Worm (Caenorhabditis elegans) whole organism, L4 larva: ENCODE data around the gene C27C12.1.

Experiments
- D1046.2 ChIP-seq: fragments of 200-800 bp; sonication (Bioruptor generic); IDR thresholded peaks from 2 replicates; pipeline ENCODE4 v1.3.6; 2022; ENCODE audit warnings: missing genetic modification characterization, missing compliant biosample characterization
- F10B5.3 ChIP-seq: sonication (generic microtip); optimal IDR thresholded peaks from 2 replicates; lab custom pipeline; 2016; ENCODE audit warnings: mild to moderate bottlenecking, missing genetic modification characterization, missing compliant biosample characterization
- F37D6.2 ChIP-seq: sonication (generic microtip); optimal IDR thresholded peaks from 2 replicates; lab custom pipeline; 2016; ENCODE audit warnings: mild to moderate bottlenecking, missing genetic modification characterization, missing compliant biosample characterization
- R02D3.7 ChIP-seq: fragments of 150-350 bp; sonication (generic microtip); optimal IDR thresholded peaks from 3 replicates; lab custom pipeline; 2014; ENCODE audit warnings: missing biosample characterization, missing genetic modification characterization
- Y105C5A.15 ChIP-seq: fragments of 200-800 bp; sonication (Bioruptor generic); IDR thresholded peaks from 2 replicates; pipeline ENCODE4 v1.3.6; 2022; ENCODE audit warnings: missing genetic modification characterization, missing compliant biosample characterization
- Y5F2A.4 ChIP-seq: fragments of 200-800 bp; sonication (Bioruptor generic); optimal IDR thresholded peaks from 2 replicates; lab custom pipeline; 2018; ENCODE audit warnings: mild to moderate bottlenecking, missing genetic modification characterization, missing compliant biosample characterization
- Y75B8A.6 ChIP-seq: fragments of 200-800 bp; sonication (Bioruptor generic); IDR thresholded peaks from 2 replicates; pipeline ENCODE4 v1.3.6; 2022; ENCODE audit warnings: missing genetic modification reagents, missing genetic modification characterization, missing compliant biosample characterization
- ZK337.2 ChIP-seq: fragments of 200-800 bp; sonication (Bioruptor generic); IDR thresholded peaks from 2 replicates; pipeline ENCODE4 v1.3.6; 2022; ENCODE audit warnings: missing genetic modification reagents, missing genetic modification characterization, missing compliant biosample characterization
- aha-1 ChIP-seq: fragments of 150-350 bp; peaks from one replicate; lab custom pipeline; 2014; ENCODE audit warnings: missing biosample characterization, missing genetic modification characterization
- arid-1 ChIP-seq: fragments of 200-800 bp; sonication (Bioruptor generic); conservative IDR thresholded peaks from 2 replicates; pipeline ENCODE4 v1.3.6; 2022; ENCODE audit warnings: missing genetic modification reagents, missing genetic modification characterization, missing compliant biosample characterization
- attf-4 ChIP-seq: sonication (generic microtip); optimal IDR thresholded peaks from 3 replicates; lab custom pipeline; 2017; ENCODE audit warnings: missing biosample characterization, missing genetic modification characterization
- ceh-32 ChIP-seq: sonication (generic microtip); optimal IDR thresholded peaks from 2 replicates; lab custom pipeline; 2016; ENCODE audit warnings: mild to moderate bottlenecking, missing genetic modification characterization, missing compliant biosample characterization; ENCODE audit not compliant: poor library complexity
- ceh-62 ChIP-seq: sonication (generic microtip); optimal IDR thresholded peaks from 2 replicates; lab custom pipeline; 2017; ENCODE audit warnings: missing biosample characterization, missing genetic modification characterization
- ceh-82 ChIP-seq: sonication (generic microtip); optimal IDR thresholded peaks from 2 replicates; lab custom pipeline; 2017; ENCODE audit warnings: missing biosample characterization, missing genetic modification characterization
- cey-2 ChIP-seq: sonication (generic microtip); optimal IDR thresholded peaks from 3 replicates; lab custom pipeline; 2017; ENCODE audit warnings: missing genetic modification characterization, mild to moderate bottlenecking, missing compliant biosample characterization, antibody characterized with exemption, borderline replicate concordance; ENCODE audit not compliant: insufficient read depth
- daf-16 ChIP-seq, 3 experiments: sonication (generic microtip); optimal IDR thresholded peaks; 2 replicates each; lab custom pipeline; 2016 to 2017; ENCODE audit warnings: missing genetic modification characterization in 3 of 3, missing genetic modification reagents in 3 of 3, mild to moderate bottlenecking in 2 of 3, missing compliant biosample characterization in 2 of 3, missing biosample characterization in 1 of 3, moderate library complexity in 1 of 3
- daf-19 ChIP-seq: fragments of 200-800 bp; sonication (Bioruptor generic); conservative IDR thresholded peaks from 2 replicates; pipeline ENCODE4 v1.3.6; 2022; ENCODE audit warnings: missing genetic modification characterization, missing compliant biosample characterization
- dmd-6 ChIP-seq: fragments of 200-800 bp; sonication (Bioruptor generic); IDR thresholded peaks from 2 replicates; pipeline ENCODE4 v1.3.6; 2022; ENCODE audit warnings: missing genetic modification reagents, missing genetic modification characterization, missing compliant biosample characterization
- dmd-8 ChIP-seq: fragments of 200-800 bp; sonication (Bioruptor generic); IDR thresholded peaks from 2 replicates; pipeline ENCODE4 v1.3.6; 2022; ENCODE audit warnings: missing genetic modification characterization, missing compliant biosample characterization
- dmd-9 ChIP-seq: fragments of 200-800 bp; sonication (Bioruptor generic); IDR thresholded peaks from 2 replicates; pipeline ENCODE4 v1.3.6; 2022; ENCODE audit warnings: missing genetic modification reagents, missing genetic modification characterization, missing compliant biosample characterization
- egl-27 ChIP-seq: sonication (generic microtip); optimal IDR thresholded peaks from 3 replicates; lab custom pipeline; 2017; ENCODE audit warnings: missing biosample characterization, missing genetic modification reagents, missing genetic modification characterization
- egl-43 ChIP-seq: fragments of 200-800 bp; sonication (Bioruptor generic); IDR thresholded peaks from 2 replicates; pipeline ENCODE4 v1.3.6; 2022; ENCODE audit warnings: missing genetic modification reagents, missing genetic modification characterization, missing compliant biosample characterization
- fos-1 ChIP-seq: fragments of 150-350 bp; optimal IDR thresholded peaks from 2 replicates; lab custom pipeline; 2014; ENCODE audit warnings: missing biosample characterization, missing genetic modification characterization
- gei-8 ChIP-seq: fragments of 200-800 bp; sonication (Bioruptor generic); optimal IDR thresholded peaks from 2 replicates; lab custom pipeline; 2018; ENCODE audit warnings: mild to moderate bottlenecking, missing genetic modification characterization, missing compliant biosample characterization
- hif-1 ChIP-seq, 2 experiments: sonication (generic microtip); optimal IDR thresholded peaks; 2 replicates each; lab custom pipeline; 2016 to 2017; ENCODE audit warnings: missing compliant biosample characterization in 2 of 2, missing genetic modification characterization in 2 of 2, missing genetic modification reagents in 2 of 2, missing genotype in 2 of 2, mild to moderate bottlenecking in 1 of 2
- madf-5 ChIP-seq, 2 experiments: fragments of 200-800 bp; sonication (Bioruptor generic); IDR thresholded peaks; 2 replicates each; pipeline ENCODE4 v1.3.6; 2022; ENCODE audit warnings: missing compliant biosample characterization in 2 of 2, missing genetic modification characterization in 2 of 2
- mes-2 ChIP-seq: sonication (generic microtip); optimal IDR thresholded peaks from 2 replicates; lab custom pipeline; 2016; ENCODE audit warnings: missing genotype, mild to moderate bottlenecking, missing genetic modification characterization, missing compliant biosample characterization; ENCODE audit not compliant: poor library complexity, severe bottlenecking
- nhr-111 ChIP-seq: fragments of 200-800 bp; sonication (Bioruptor generic); optimal IDR thresholded peaks from 2 replicates; lab custom pipeline; 2018; ENCODE audit warnings: mild to moderate bottlenecking, missing genetic modification characterization, missing compliant biosample characterization
- nhr-237 ChIP-seq: sonication (generic microtip); optimal IDR thresholded peaks from 2 replicates; lab custom pipeline; 2017; ENCODE audit warnings: missing biosample characterization, missing genetic modification characterization
- nhr-25 ChIP-seq: sonication (generic microtip); optimal IDR thresholded peaks from 2 replicates; lab custom pipeline; 2017; ENCODE audit warnings: missing genetic modification characterization, mild to moderate bottlenecking, missing compliant biosample characterization, antibody characterized with exemption, moderate library complexity, borderline replicate concordance; ENCODE audit not compliant: insufficient read depth
- nhr-41 ChIP-seq: fragments of 200-800 bp; sonication (Bioruptor generic); IDR thresholded peaks from 2 replicates; pipeline ENCODE4 v1.3.6; 2022; ENCODE audit warnings: missing genetic modification reagents, missing genetic modification characterization, missing compliant biosample characterization
- nhr-42 ChIP-seq: fragments of 200-800 bp; sonication (Bioruptor generic); IDR thresholded peaks from 2 replicates; pipeline ENCODE4 v1.3.6; 2022; ENCODE audit warnings: missing genetic modification characterization, missing compliant biosample characterization
- nhr-77 ChIP-seq: fragments of 150-350 bp; optimal IDR thresholded peaks from 2 replicates; lab custom pipeline; 2014; ENCODE audit warnings: missing biosample characterization, missing genetic modification characterization
- pha-4 ChIP-seq, 2 experiments: fragments of 150-350 bp in 1 of 2; fragments of 200-800 bp in 1 of 2; sonication (Bioruptor generic) in 1 of 2; IDR thresholded peaks in 1 of 2; optimal IDR thresholded peaks in 1 of 2; 2 replicates each; pipeline versions ENCODE4 v1.3.6 to Lab custom; 2014 to 2022; ENCODE audit warnings: missing genetic modification characterization in 2 of 2, missing genetic modification reagents in 2 of 2, missing biosample characterization in 1 of 2, missing compliant biosample characterization in 1 of 2
- sdz-12 ChIP-seq: fragments of 200-800 bp; sonication (Bioruptor generic); optimal IDR thresholded peaks from 2 replicates; lab custom pipeline; 2018; ENCODE audit warnings: mild to moderate bottlenecking, missing genetic modification characterization, missing compliant biosample characterization
- set-16 ChIP-seq: fragments of 200-800 bp; sonication (Bioruptor generic); IDR thresholded peaks from 2 replicates; pipeline ENCODE4 v1.3.6; 2022; ENCODE audit warnings: missing genetic modification reagents, missing genetic modification characterization, missing compliant biosample characterization
- snpc-4 ChIP-seq: fragments of 150-350 bp; optimal IDR thresholded peaks from 2 replicates; lab custom pipeline; 2014; ENCODE audit warnings: missing biosample characterization, missing genetic modification characterization
- spr-1 ChIP-seq: sonication (generic microtip); optimal IDR thresholded peaks from 2 replicates; lab custom pipeline; 2016; ENCODE audit warnings: mild to moderate bottlenecking, missing genetic modification characterization, missing compliant biosample characterization
- spr-3 ChIP-seq: fragments of 200-800 bp; sonication (Bioruptor generic); optimal IDR thresholded peaks from 2 replicates; lab custom pipeline; 2018; ENCODE audit warnings: mild to moderate bottlenecking, missing genetic modification characterization, missing compliant biosample characterization
- unc-39 ChIP-seq: sonication (generic microtip); optimal IDR thresholded peaks from 2 replicates; lab custom pipeline; 2017; ENCODE audit warnings: missing biosample characterization, missing genetic modification characterization
- unc-62 ChIP-seq, 3 experiments: fragments of 150-350 bp in 1 of 3; sonication (generic microtip); optimal IDR thresholded peaks in 2 of 3; peaks in 1 of 3; 1 replicate in 1 of 3; 2 replicates in 2 of 3; lab custom pipeline; 2014 to 2017; ENCODE audit warnings: missing biosample characterization in 3 of 3, missing genetic modification characterization in 3 of 3, missing genetic modification reagents in 3 of 3, missing genotype in 1 of 3
- zag-1 ChIP-seq: fragments of 150-350 bp; optimal IDR thresholded peaks from 2 replicates; lab custom pipeline; 2014; ENCODE audit warnings: missing biosample characterization, missing genetic modification characterization
- zfp-2 ChIP-seq: sonication (generic microtip); optimal IDR thresholded peaks from 2 replicates; lab custom pipeline; 2016; ENCODE audit warnings: mild to moderate bottlenecking, missing genetic modification characterization, missing compliant biosample characterization
- zfp-3 ChIP-seq: fragments of 200-800 bp; sonication (Bioruptor generic); conservative IDR thresholded peaks from 2 replicates; pipeline ENCODE4 v1.3.6; 2022; ENCODE audit warnings: missing genetic modification reagents, missing genetic modification characterization, missing compliant biosample characterization
- zip-11 ChIP-seq: fragments of 200-800 bp; sonication (Bioruptor generic); IDR thresholded peaks from 2 replicates; pipeline ENCODE4 v1.3.6; 2022; ENCODE audit warnings: missing genetic modification characterization, missing compliant biosample characterization
- zip-2 ChIP-seq: fragments of 150-350 bp; optimal IDR thresholded peaks from 2 replicates; lab custom pipeline; 2014; ENCODE audit warnings: missing biosample characterization, missing genetic modification characterization
- ztf-7 ChIP-seq: fragments of 150-350 bp; optimal IDR thresholded peaks from 2 replicates; lab custom pipeline; 2014; ENCODE audit warnings: missing biosample characterization, missing genetic modification characterization

C27C12.1 gene

ce11 chrX:14818464-14819259, 34.9 kb downstream of the C27C12.1 start, which contains the start of gene epn-1 (continued):
- TF ChIP-seq nhr-41 (GFP tag; lab: Robert Waterston, UW) (peak; percentile 68; the same call in 1 of the 2 replicates), dmd-6 (GFP tag; lab: Robert Waterston, UW) (peak; percentile 99), arid-1 (GFP tag; lab: Robert Waterston, UW) (peak; percentile 76), F37D6.2 (tag; lab: Kevin White, UChicago) (peak; percentile 94), hif-1 (tag; optimal IDR thresholded peaks at IDR 0.05; lab: Kevin White, UChicago) (peak; percentile 83 to 97), madf-5 (GFP tag; IDR thresholded peaks at IDR 0.05; lab: Robert Waterston, UW) (peak in 1 of 2 experiments; percentile 50; a peak in 1 of 4 replicates), Y5F2A.4 (GFP tag; lab: Kevin White, UChicago) (peak; percentile 31), cey-2 (tag; lab: Kevin White, UChicago) (no peak), R02D3.7 (tag; lab: Kevin White, UChicago) (no peak), zag-1 (peak; percentile 72), nhr-77 (tag; lab: Kevin White, UChicago) (peak; percentile 82), spr-1 (tag; lab: Kevin White, UChicago) (peak; percentile 94), snpc-4 (tag; lab: Kevin White, UChicago) (no peak), ceh-82 (tag; lab: Kevin White, UChicago) (no peak), D1046.2 (GFP tag; lab: Robert Waterston, UW) (peak; percentile 81; the same call in 1 of the 2 replicates), daf-16 (GFP tag; optimal IDR thresholded peaks at IDR 0.05; lab: Kevin White, UChicago) (peak; percentile 84 to 95), daf-16 (tag; optimal IDR thresholded peaks at IDR 0.05; lab: Kevin White, UChicago) (peak; percentile 84), set-16 (GFP tag; lab: Robert Waterston, UW) (peak; percentile 99), Y75B8A.6 (GFP tag; lab: Robert Waterston, UW) (0 out of 2 replicates have a peak, but pooled peaks have one; percentile 3), daf-19 (no peak), aha-1 (peak; percentile 100), unc-62 (GFP tag; optimal IDR thresholded peaks at IDR 0.05 in 1 of 2; lab: Kevin White, UChicago) (peak in 1 of 2 experiments; percentile 100), unc-62 (tag; optimal IDR thresholded peaks at IDR 0.05; lab: Kevin White, UChicago) (peak; percentile 21), ZK337.2 (GFP tag; lab: Robert Waterston, UW) (peak; percentile 50; the same call in 1 of the 2 replicates), mes-2 (tag; lab: Kevin White, UChicago) (peak; percentile 80), egl-27 (tag; lab: Kevin White, UChicago) (no peak), ceh-62 (tag; lab: Kevin White, UChicago) (no peak), nhr-111 (peak; percentile 48), sdz-12 (GFP tag; lab: Kevin White, UChicago) (peak; percentile 64), dmd-9 (GFP tag; lab: Robert Waterston, UW) (peak; percentile 92), attf-4 (tag; lab: Kevin White, UChicago) (no peak), spr-3 (GFP tag; lab: Kevin White, UChicago) (peak; percentile 84), zip-11 (GFP tag; lab: Robert Waterston, UW) (no peak), ztf-7 (tag; lab: Kevin White, UChicago) (peak; percentile 59), zfp-2 (peak; percentile 66), Y105C5A.15 (GFP tag; lab: Robert Waterston, UW) (0 out of 2 replicates have a peak, but pooled peaks have one; percentile 35), gei-8 (peak; percentile 99), nhr-42 (peak; percentile 95), ceh-32 (peak; percentile 65), F10B5.3 (peak; percentile 74), dmd-8 (GFP tag; lab: Robert Waterston, UW) (no peak), nhr-237 (tag; lab: Kevin White, UChicago) (peak; percentile 51), zip-2 (tag; lab: Kevin White, UChicago) (peak; percentile 50), fos-1 (tag; lab: Kevin White, UChicago) (no peak), pha-4 (GFP tag; IDR thresholded peaks at IDR 0.05; lab: Robert Waterston, UW) (peak; percentile 96), pha-4 (tag; optimal IDR thresholded peaks at IDR 0.05; lab: Kevin White, UChicago) (no peak), egl-43 (GFP tag; lab: Robert Waterston, UW) (peak; percentile 94), unc-39 (tag; lab: Kevin White, UChicago) (peak; percentile 71), nhr-25 (peak; percentile 85), zfp-3 (GFP tag; lab: Robert Waterston, UW) (peak; percentile 83)
